Worm (Caenorhabditis elegans): ENCODE data around the gene nhr-39.

DNA sequence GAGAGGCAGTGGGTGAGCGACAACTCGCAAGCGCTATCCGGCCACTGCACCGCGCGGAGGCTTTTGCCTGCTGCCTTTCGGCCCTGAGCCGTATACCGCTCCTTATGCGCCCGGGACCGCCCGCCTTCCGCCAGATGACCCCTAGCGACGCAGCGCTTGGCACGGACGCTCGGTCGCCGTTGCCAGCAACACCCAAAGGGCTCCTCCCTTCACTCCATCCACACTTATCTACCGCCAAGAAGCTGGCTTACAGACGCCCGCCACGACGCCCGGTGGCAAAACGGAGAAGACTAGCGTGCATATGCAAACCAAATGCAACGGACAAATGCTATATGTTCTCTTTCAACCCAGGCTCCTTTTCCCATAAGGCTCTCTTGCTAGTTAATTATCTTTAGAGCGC, 9.8 kb upstream of the nhr-39 start:
- no peak for TF ChIP-seq snpc-4 (GFP tag; optimal IDR thresholded peaks at IDR 0.05)
- TF ChIP-seq snpc-4 (tag; optimal IDR thresholded peaks at IDR 0.05) = no peak
- no peak for TF ChIP-seq nfya-1 (tag; optimal IDR thresholded peaks at IDR 0.05; ENCODE audit: borderline replicate concordance, insufficient read depth)
- no peak for TF ChIP-seq ccch-3 (GFP tag; optimal IDR thresholded peaks at IDR 0.05)
- TF ChIP-seq lin-40 (tag; optimal IDR thresholded peaks at IDR 0.05) = no peak
- TF ChIP-seq snpc-1.1 (tag; optimal IDR thresholded peaks at IDR 0.05; ENCODE audit: insufficient read depth) = no peak
- TF ChIP-seq lag-1 (GFP tag; IDR thresholded peaks at IDR 0.05) = no peak
